Worm (Caenorhabditis elegans) whole organism, late embryonic: ENCODE results near the gene str-231.

Experiments used
- C08G9.2 ChIP-seq: sonication (generic microtip); optimal IDR thresholded peaks from 2 replicates; lab custom pipeline; 2016; ENCODE audit warnings: mild to moderate bottlenecking, missing genetic modification characterization, moderate library complexity, missing compliant biosample characterization
- F13H6.1 ChIP-seq: sonication (generic microtip); optimal IDR thresholded peaks from 2 replicates; lab custom pipeline; 2016; ENCODE audit warnings: missing genetic modification characterization, missing compliant biosample characterization
- T23F11.4 ChIP-seq: fragments of 200-800 bp; sonication (Bioruptor generic); optimal IDR thresholded peaks from 2 replicates; lab custom pipeline; 2018; ENCODE audit warnings: mild to moderate bottlenecking, missing genetic modification characterization, missing compliant biosample characterization
- Y22D7AL.16 ChIP-seq: sonication (generic microtip); optimal IDR thresholded peaks from 2 replicates; lab custom pipeline; 2016; ENCODE audit warnings: missing genetic modification characterization, missing compliant biosample characterization
- ceh-2 ChIP-seq: sonication (generic microtip); optimal IDR thresholded peaks from 2 replicates; lab custom pipeline; 2016; ENCODE audit warnings: missing genotype, missing genetic modification characterization, missing compliant biosample characterization
- ceh-22 ChIP-seq: sonication (generic microtip); optimal IDR thresholded peaks from 2 replicates; lab custom pipeline; 2017; ENCODE audit warnings: missing biosample characterization, missing genetic modification characterization
- ceh-24 ChIP-seq: sonication (generic microtip); optimal IDR thresholded peaks from 2 replicates; lab custom pipeline; 2016; ENCODE audit warnings: mild to moderate bottlenecking, missing genetic modification characterization, missing compliant biosample characterization
- ceh-30 ChIP-seq: fragments of 150-350 bp; optimal IDR thresholded peaks from 2 replicates; lab custom pipeline; 2014; ENCODE audit warnings: missing biosample characterization, missing genetic modification characterization
- ceh-34 ChIP-seq: sonication (generic microtip); optimal IDR thresholded peaks from 2 replicates; lab custom pipeline; 2016; ENCODE audit warnings: mild to moderate bottlenecking, missing genetic modification characterization, missing compliant biosample characterization
- ceh-48 ChIP-seq: sonication (generic microtip); optimal IDR thresholded peaks from 2 replicates; lab custom pipeline; 2016; ENCODE audit warnings: missing genetic modification characterization, inconsistent platforms, missing compliant biosample characterization
- ceh-9 ChIP-seq: sonication (generic microtip); optimal IDR thresholded peaks from 2 replicates; lab custom pipeline; 2016; ENCODE audit warnings: mild to moderate bottlenecking, missing genetic modification characterization, inconsistent platforms, missing compliant biosample characterization
- dve-1 ChIP-seq: sonication (generic microtip); optimal IDR thresholded peaks from 2 replicates; lab custom pipeline; 2017; ENCODE audit warnings: antibody characterized with exemption, mild to moderate bottlenecking, missing genetic modification characterization, missing compliant biosample characterization
- elt-2 ChIP-seq: sonication (generic microtip); optimal IDR thresholded peaks from 2 replicates; lab custom pipeline; 2016; ENCODE audit warnings: missing genetic modification reagents, missing genetic modification characterization, missing compliant biosample characterization
- elt-4 ChIP-seq: sonication (generic microtip); optimal IDR thresholded peaks from 2 replicates; lab custom pipeline; 2016; ENCODE audit warnings: missing genetic modification characterization, missing compliant biosample characterization
- eyg-1 ChIP-seq: sonication (generic microtip); optimal IDR thresholded peaks from 2 replicates; lab custom pipeline; 2016; ENCODE audit warnings: missing genotype, missing genetic modification characterization, missing compliant biosample characterization
- fkh-6 ChIP-seq: sonication (generic microtip); optimal IDR thresholded peaks from 2 replicates; lab custom pipeline; 2016; ENCODE audit warnings: missing genetic modification characterization, missing compliant biosample characterization
- gmeb-2 ChIP-seq: sonication (generic microtip); optimal IDR thresholded peaks from 2 replicates; lab custom pipeline; 2016; ENCODE audit warnings: missing genetic modification characterization, inconsistent platforms, missing compliant biosample characterization
- hlh-13 ChIP-seq: fragments of 200-800 bp; sonication (Bioruptor generic); optimal IDR thresholded peaks from 2 replicates; lab custom pipeline; 2018; ENCODE audit warnings: mild to moderate bottlenecking, missing genetic modification characterization, missing compliant biosample characterization
- hlh-15 ChIP-seq: sonication (generic microtip); optimal IDR thresholded peaks from 2 replicates; lab custom pipeline; 2016; ENCODE audit warnings: missing genetic modification characterization, missing compliant biosample characterization
- hlh-30 ChIP-seq: sonication (generic microtip); optimal IDR thresholded peaks from 2 replicates; lab custom pipeline; 2017; ENCODE audit warnings: antibody characterized with exemption, missing genetic modification characterization, missing compliant biosample characterization; ENCODE audit not compliant: insufficient read depth
- madf-2 ChIP-seq: sonication (generic microtip); optimal IDR thresholded peaks from 2 replicates; lab custom pipeline; 2017; ENCODE audit warnings: missing genetic modification characterization, missing compliant biosample characterization
- nfya-1 ChIP-seq: sonication (generic microtip); optimal IDR thresholded peaks from 2 replicates; lab custom pipeline; 2017; ENCODE audit warnings: missing genetic modification characterization, mild to moderate bottlenecking, missing compliant biosample characterization, antibody characterized with exemption, moderate library complexity
- nhr-232 ChIP-seq: sonication (generic microtip); optimal IDR thresholded peaks from 2 replicates; lab custom pipeline; 2016; ENCODE audit warnings: missing genetic modification characterization, missing compliant biosample characterization
- pag-3 ChIP-seq: sonication (generic microtip); optimal IDR thresholded peaks from 2 replicates; lab custom pipeline; 2016; ENCODE audit warnings: missing compliant biosample characterization, missing genetic modification characterization, borderline replicate concordance
- pax-1 ChIP-seq: fragments of 150-350 bp; optimal IDR thresholded peaks from 2 replicates; lab custom pipeline; 2014; ENCODE audit warnings: missing biosample characterization, missing genetic modification characterization
- pha-4 ChIP-seq: fragments of 150-350 bp; optimal IDR thresholded peaks from 2 replicates; lab custom pipeline; 2018; ENCODE audit warnings: missing biosample characterization, missing genetic modification reagents, missing genetic modification characterization
- pqm-1 ChIP-seq: sonication (generic microtip); optimal IDR thresholded peaks from 2 replicates; lab custom pipeline; 2016; ENCODE audit warnings: missing genetic modification characterization, missing compliant biosample characterization
- pros-1 ChIP-seq: fragments of 150-350 bp; optimal IDR thresholded peaks from 2 replicates; lab custom pipeline; 2014; ENCODE audit warnings: missing biosample characterization, missing genetic modification reagents, missing genetic modification characterization
- sox-2 ChIP-seq: fragments of 200-800 bp; sonication (Bioruptor generic); IDR thresholded peaks from 2 replicates; pipeline ENCODE4 v1.3.6; 2022; ENCODE audit warnings: missing genetic modification reagents, missing genetic modification characterization, missing compliant biosample characterization
- sox-4 ChIP-seq: sonication (generic microtip); optimal IDR thresholded peaks from 2 replicates; lab custom pipeline; 2017; ENCODE audit warnings: mild to moderate bottlenecking, missing genetic modification characterization, inconsistent platforms, missing compliant biosample characterization
- syd-9 ChIP-seq: sonication (generic microtip); optimal IDR thresholded peaks from 2 replicates; lab custom pipeline; 2016; ENCODE audit warnings: mild to moderate bottlenecking, missing genetic modification characterization, moderate library complexity, missing compliant biosample characterization
- tbx-2 ChIP-seq: sonication (generic microtip); optimal IDR thresholded peaks from 2 replicates; lab custom pipeline; 2016; ENCODE audit warnings: missing genetic modification characterization, missing compliant biosample characterization
- tbx-7 ChIP-seq: sonication (generic microtip); optimal IDR thresholded peaks from 2 replicates; lab custom pipeline; 2016; ENCODE audit warnings: missing genotype, missing genetic modification characterization, missing compliant biosample characterization
- unc-3 ChIP-seq, 2 experiments: fragments of 200-800 bp in 1 of 2; sonication (Bioruptor generic) in 1 of 2; sonication (generic microtip) in 1 of 2; conservative IDR thresholded peaks in 1 of 2; optimal IDR thresholded peaks in 1 of 2; 2 replicates each; pipeline versions ENCODE4 v1.3.6 to Lab custom; 2016 to 2022; ENCODE audit warnings: missing compliant biosample characterization in 2 of 2, missing genetic modification characterization in 2 of 2, missing genetic modification reagents in 1 of 2
- unc-42 ChIP-seq: sonication (generic microtip); optimal IDR thresholded peaks from 2 replicates; lab custom pipeline; 2016; ENCODE audit warnings: missing genotype, missing genetic modification characterization, missing compliant biosample characterization
- unc-55 ChIP-seq: sonication (generic microtip); optimal IDR thresholded peaks from 2 replicates; lab custom pipeline; 2017; ENCODE audit warnings: missing biosample characterization, missing genetic modification reagents, missing genetic modification characterization

Gene str-231

DNA sequence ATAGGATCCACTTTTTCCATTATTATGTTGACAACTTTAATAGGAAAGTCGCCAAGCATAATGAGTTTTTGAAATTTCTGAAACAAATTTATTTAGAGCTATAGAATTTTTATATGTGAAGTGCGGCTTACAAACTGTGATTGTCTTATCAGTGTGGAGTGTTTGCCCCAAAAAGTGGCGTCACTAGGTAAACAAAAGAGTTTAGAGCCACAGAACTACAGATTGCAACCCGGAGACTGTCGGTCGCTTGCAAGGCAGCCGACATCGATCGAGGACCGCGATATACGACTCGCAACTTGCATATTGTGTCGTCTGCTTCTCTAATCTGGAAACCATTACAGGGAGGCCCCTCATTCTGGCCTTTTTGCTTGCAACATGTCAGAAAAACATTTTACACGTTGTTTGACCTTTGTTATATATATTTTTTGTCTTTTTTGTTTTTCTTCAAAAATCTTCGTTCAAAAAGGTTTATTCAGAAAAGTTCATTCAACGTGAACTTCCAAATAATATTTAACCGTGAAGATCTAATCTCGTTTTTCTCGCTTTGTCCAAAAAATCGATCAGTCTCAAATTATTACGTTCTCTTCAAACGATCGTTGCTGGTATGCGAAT, 24.6 kb downstream of the str-231 start, which contains the start of the genes fbxa-99 and F36G9.13:
TSS of gene fbxa-99 (minus strand) at position 122 of the 612 bp plus-strand sequence.
TSS of gene F36G9.13 (plus strand) at position 562 of the 612 bp plus-strand sequence.
- TF ChIP-seq tbx-7 (tag; lab: Kevin White, UChicago) (no peak), gmeb-2 (no peak), sox-2 (GFP tag; lab: Robert Waterston, UW) (no peak), ceh-9 (tag; lab: Kevin White, UChicago) (no peak), unc-55 (GFP tag; lab: Kevin White, UChicago) (no peak), unc-42 (tag; lab: Kevin White, UChicago) (no peak), pag-3 (tag; lab: Kevin White, UChicago) (no peak), ceh-48 (no peak), elt-4 (no peak), ceh-30 (no peak), C08G9.2 (tag; lab: Kevin White, UChicago) (no peak), fkh-6 (tag; lab: Kevin White, UChicago) (no peak), syd-9 (no peak), madf-2 (no peak), hlh-13 (GFP tag; lab: Kevin White, UChicago) (no peak), F13H6.1 (no peak), pqm-1 (no peak)

DNA sequence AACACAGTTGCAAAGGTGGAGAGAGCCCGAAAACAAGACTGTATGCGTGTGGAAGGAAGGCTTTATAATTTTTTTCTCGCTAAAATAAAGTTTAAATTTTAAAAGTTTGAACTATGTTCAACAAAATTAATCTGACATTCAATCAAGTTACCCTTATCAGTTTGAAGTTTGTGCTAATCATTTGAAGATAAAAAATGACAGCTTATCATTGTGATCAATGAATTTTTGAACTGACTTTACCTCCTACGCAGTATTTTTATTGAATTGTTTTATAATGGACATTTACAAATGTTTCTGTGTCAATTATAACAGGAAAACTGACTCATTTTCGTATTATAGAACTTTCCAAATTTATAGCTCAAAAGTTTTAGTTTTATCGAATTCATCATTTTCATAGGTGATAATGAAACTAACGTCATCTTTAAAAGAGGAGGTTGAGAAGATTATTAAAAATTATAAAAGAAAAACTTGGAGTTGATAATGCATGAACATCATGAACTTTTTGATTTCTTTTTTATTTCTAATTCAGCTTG, 29.1 kb downstream of the str-231 start, which contains the start of gene oac-20:
TSS of gene oac-20 (plus strand) at position 483 of the 533 bp plus-strand sequence.
- TF ChIP-seq fkh-6 (tag; lab: Kevin White, UChicago) (no peak), ceh-30 (no peak), ceh-2 (no peak)

DNA sequence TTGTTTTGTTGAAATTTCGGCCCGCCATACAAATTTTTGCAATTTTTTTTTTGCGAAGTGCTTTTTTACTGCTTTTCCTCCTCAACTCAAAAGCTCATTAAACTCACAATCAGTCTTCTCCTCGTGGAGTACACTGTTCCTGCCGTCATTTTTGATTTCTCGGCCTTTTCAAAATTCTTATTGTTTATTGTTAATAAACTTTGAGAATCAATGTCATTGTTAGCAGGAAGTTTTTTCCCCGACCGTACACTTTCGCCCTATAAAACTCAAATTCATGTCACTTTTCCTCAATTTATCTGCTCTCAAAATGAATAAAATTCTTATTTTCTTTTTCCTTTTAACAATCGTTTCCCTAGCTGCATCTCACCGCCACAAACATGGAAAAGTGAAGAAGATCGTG, 31.6 kb downstream of the str-231 start, which contains the start of gene clec-232:
TSS of gene clec-232 (plus strand) at position 301 of the 400 bp plus-strand sequence.
- TF ChIP-seq unc-3 (GFP tag; conservative IDR thresholded peaks at IDR 0.05; lab: Robert Waterston, UW), result no peak
- no peak for TF ChIP-seq unc-3 (tag; optimal IDR thresholded peaks at IDR 0.05; lab: Kevin White, UChicago)
- TF ChIP-seq pha-4 (tag; lab: Kevin White, UChicago), result no peak
- TF ChIP-seq pros-1, result no peak
- no peak for TF ChIP-seq sox-2 (GFP tag; lab: Robert Waterston, UW)
- TF ChIP-seq Y22D7AL.16, result no peak
- TF ChIP-seq ceh-24 (tag; lab: Kevin White, UChicago), result no peak
- no peak for TF ChIP-seq gmeb-2
- no peak for TF ChIP-seq ceh-22 (tag; lab: Kevin White, UChicago)
- no peak for TF ChIP-seq hlh-30
- no peak for TF ChIP-seq pax-1 (tag; lab: Kevin White, UChicago)
- TF ChIP-seq dve-1, result no peak
- TF ChIP-seq nfya-1 (tag; lab: Kevin White, UChicago), result no peak
- no peak for TF ChIP-seq sox-4 (tag; lab: Kevin White, UChicago)
- TF ChIP-seq hlh-15 (tag; lab: Kevin White, UChicago), result no peak
- TF ChIP-seq C08G9.2 (tag; lab: Kevin White, UChicago), result no peak
- no peak for TF ChIP-seq ceh-34 (tag; lab: Kevin White, UChicago)
- no peak for TF ChIP-seq nhr-232 (tag; lab: Kevin White, UChicago)

- TF ChIP-seq C08G9.2 (tag; lab: Kevin White, UChicago) (no peak), T23F11.4 (GFP tag; lab: Kevin White, UChicago) (no peak), ceh-24 (tag; lab: Kevin White, UChicago) (no peak), hlh-13 (GFP tag; lab: Kevin White, UChicago) (no peak), elt-2 (tag; lab: Kevin White, UChicago) (no peak), eyg-1 (no peak), tbx-2 (no peak), sox-4 (tag; lab: Kevin White, UChicago) (no peak)
Observed at ce11 chrV:15974836-15975235, 32.6 kb downstream of the str-231 start, which contains the start of gene sru-22. Gene sru-22 (minus strand): TSS chrV:15974936.
